Fruit fly (Drosophila melanogaster) whole organism, embryonic: ENCODE measurements around the gene htk.

Experiments
- Antp ChIP-seq: fragments of 200-800 bp; sonication (Bioruptor generic); optimal IDR thresholded peaks from 3 replicates; lab custom pipeline; 2016; ENCODE audit warnings: missing biosample characterization, missing genetic modification characterization
- Bteb2 ChIP-seq: fragments of 200-800 bp; sonication (Bioruptor generic); optimal IDR thresholded peaks from 2 replicates; lab custom pipeline; 2016; ENCODE audit warnings: missing biosample characterization, missing genetic modification characterization
- CG10366 ChIP-seq: fragments of 200-800 bp; sonication (Bioruptor generic); IDR thresholded peaks from 2 replicates; pipeline ENCODE4 v1.3.6; 2022; ENCODE audit warnings: missing biosample characterization, missing genetic modification characterization
- CG10431 ChIP-seq: fragments of 200-800 bp; sonication (Bioruptor generic); optimal IDR thresholded peaks from 3 replicates; lab custom pipeline; 2018; ENCODE audit warnings: missing biosample characterization, mild to moderate bottlenecking, missing genetic modification characterization
- CG10959 ChIP-seq: fragments of 200-800 bp; sonication (Bioruptor generic); IDR thresholded peaks from 2 replicates; pipeline ENCODE4 v1.3.6; 2022; ENCODE audit warnings: missing biosample characterization, missing genetic modification characterization
- CG13775 ChIP-seq: fragments of 200-800 bp; sonication (Bioruptor generic); optimal IDR thresholded peaks from 3 replicates; lab custom pipeline; 2017; ENCODE audit warnings: missing biosample characterization, mild to moderate bottlenecking, missing genetic modification characterization
- CG17359 ChIP-seq: fragments of 200-800 bp; sonication (Bioruptor generic); optimal IDR thresholded peaks from 3 replicates; lab custom pipeline; 2018; ENCODE audit warnings: missing biosample characterization, mild to moderate bottlenecking, missing genetic modification characterization, moderate library complexity
- CG17385 ChIP-seq: fragments of 200-800 bp; sonication (Bioruptor generic); optimal IDR thresholded peaks from 3 replicates; lab custom pipeline; 2018; ENCODE audit warnings: missing biosample characterization, mild to moderate bottlenecking, missing genetic modification characterization
- CG17802 ChIP-seq: fragments of 200-800 bp; sonication (Bioruptor generic); optimal IDR thresholded peaks from 2 replicates; lab custom pipeline; 2018; ENCODE audit warnings: missing biosample characterization, mild to moderate bottlenecking, missing genetic modification characterization, moderate library complexity
- CG2875 ChIP-seq: fragments of 200-800 bp; sonication (Bioruptor generic); optimal IDR thresholded peaks from 2 replicates; lab custom pipeline; 2017; ENCODE audit warnings: missing biosample characterization, mild to moderate bottlenecking, missing genetic modification characterization, missing genetic modification reagents
- CG30431 ChIP-seq: fragments of 200-800 bp; sonication (Bioruptor generic); optimal IDR thresholded peaks from 2 replicates; lab custom pipeline; 2017; ENCODE audit warnings: missing biosample characterization, missing genetic modification characterization
- CG4820 ChIP-seq: fragments of 200-800 bp; sonication (Bioruptor generic); optimal IDR thresholded peaks from 3 replicates; lab custom pipeline; 2016; ENCODE audit warnings: missing biosample characterization, missing genetic modification characterization
- CG6654 ChIP-seq: fragments of 200-800 bp; sonication (Bioruptor generic); optimal IDR thresholded peaks from 2 replicates; lab custom pipeline; 2017; ENCODE audit warnings: missing biosample characterization, mild to moderate bottlenecking, missing genetic modification characterization
- CG6683 ChIP-seq: fragments of 200-800 bp; sonication (Bioruptor generic); optimal IDR thresholded peaks from 2 replicates; lab custom pipeline; 2017; ENCODE audit warnings: missing biosample characterization, mild to moderate bottlenecking, missing genetic modification characterization, missing genetic modification reagents
- CG7271 ChIP-seq: fragments of 200-800 bp; sonication (Bioruptor generic); optimal IDR thresholded peaks from 2 replicates; lab custom pipeline; 2018; ENCODE audit warnings: missing biosample characterization, mild to moderate bottlenecking, missing genetic modification characterization, moderate library complexity
- CG7963 ChIP-seq: fragments of 200-800 bp; sonication (Bioruptor generic); IDR thresholded peaks from 3 replicates; pipeline ENCODE4 v1.3.6; 2022; ENCODE audit warnings: missing biosample characterization, missing genetic modification characterization; ENCODE audit not compliant: partially characterized antibody
- CG8388 ChIP-seq: fragments of 200-800 bp; sonication (Bioruptor generic); optimal IDR thresholded peaks from 2 replicates; lab custom pipeline; 2019; ENCODE audit warnings: missing biosample characterization, mild to moderate bottlenecking, missing genetic modification characterization, moderate library complexity
- D19B ChIP-seq: fragments of 200-800 bp; sonication (Bioruptor generic); optimal IDR thresholded peaks from 2 replicates; lab custom pipeline; 2017; ENCODE audit warnings: missing biosample characterization, mild to moderate bottlenecking, missing genetic modification characterization
- Drgx ChIP-seq: fragments of 200-800 bp; sonication (Bioruptor generic); IDR thresholded peaks from 2 replicates; pipeline ENCODE4 v1.3.6; 2022; ENCODE audit warnings: missing biosample characterization, missing genetic modification characterization
- E2f1 ChIP-seq: fragments of 200-800 bp; sonication (Bioruptor generic); IDR thresholded peaks from 2 replicates; pipeline ENCODE4 v1.3.6; 2022; ENCODE audit warnings: missing biosample characterization, missing genetic modification characterization
- E2f2 ChIP-seq: fragments of 200-800 bp; sonication (Bioruptor generic); IDR thresholded peaks from 2 replicates; pipeline ENCODE4 v1.3.6; 2022; ENCODE audit warnings: missing biosample characterization, missing genetic modification characterization
- Ets65A ChIP-seq: fragments of 200-800 bp; sonication (Bioruptor generic); peaks from one replicate; lab custom pipeline; 2016; ENCODE audit warnings: missing biosample characterization, missing genetic modification characterization
- H15 ChIP-seq: fragments of 200-800 bp; sonication (Bioruptor generic); IDR thresholded peaks from 3 replicates; pipeline ENCODE4 v1.3.6; 2022; ENCODE audit warnings: missing biosample characterization, missing genetic modification characterization
- Hand ChIP-seq: fragments of 200-800 bp; sonication (Bioruptor generic); optimal IDR thresholded peaks from 2 replicates; lab custom pipeline; 2017; ENCODE audit warnings: mild to moderate bottlenecking, missing biosample characterization, missing genetic modification reagents, missing genetic modification characterization
- Hr3 ChIP-seq: fragments of 200-800 bp; sonication (Bioruptor generic); optimal IDR thresholded peaks from 3 replicates; lab custom pipeline; 2016; ENCODE audit warnings: missing biosample characterization, missing genetic modification characterization
- Hr51 ChIP-seq, 2 experiments: fragments of 200-800 bp; sonication (Bioruptor generic); optimal IDR thresholded peaks; 2 replicates in 1 of 2; 3 replicates in 1 of 2; lab custom pipeline; 2016 to 2018; ENCODE audit warnings: missing biosample characterization in 2 of 2, missing genetic modification characterization in 2 of 2, mild to moderate bottlenecking in 1 of 2, moderate library complexity in 1 of 2
- Kr ChIP-seq: fragments of 200-800 bp; sonication (Bioruptor generic); optimal IDR thresholded peaks from 2 replicates; lab custom pipeline; 2017; ENCODE audit warnings: missing biosample characterization, mild to moderate bottlenecking, missing genetic modification characterization
- Lpt ChIP-seq: fragments of >200 bp; optimal IDR thresholded peaks from 2 replicates; lab custom pipeline; 2018; ENCODE audit warnings: missing biosample characterization, missing genetic modification characterization
- MBD-R2 ChIP-seq: fragments of 200-800 bp; sonication (Bioruptor generic); IDR thresholded peaks from 2 replicates; pipeline ENCODE4 v1.3.6; 2022; ENCODE audit warnings: missing biosample characterization, missing genetic modification characterization
- Mes4 ChIP-seq: fragments of 200-800 bp; sonication (Bioruptor generic); optimal IDR thresholded peaks from 2 replicates; lab custom pipeline; 2016; ENCODE audit warnings: missing biosample characterization, missing genetic modification characterization
- Nf-YB ChIP-seq: fragments of 200-800 bp; sonication (Bioruptor generic); optimal IDR thresholded peaks from 3 replicates; lab custom pipeline; 2019; ENCODE audit warnings: missing biosample characterization, mild to moderate bottlenecking, missing genetic modification characterization, moderate library complexity
- Trl ChIP-seq, 3 experiments: fragments of >200 bp in 2 of 3; fragments of 200-800 bp in 1 of 3; sonication (Bioruptor generic) in 1 of 3; optimal IDR thresholded peaks; 2 replicates in 1 of 3; 3 replicates in 2 of 3; lab custom pipeline; 2016 to 2017; ENCODE audit warnings: missing biosample characterization in 1 of 3, missing genetic modification characterization in 1 of 3
- ase ChIP-seq: fragments of 200-800 bp; sonication (Bioruptor generic); IDR thresholded peaks from 3 replicates; pipeline ENCODE4 v1.3.6; 2022; ENCODE audit warnings: missing biosample characterization, missing genetic modification characterization
- cas ChIP-seq: fragments of 200-800 bp; sonication (Bioruptor generic); IDR thresholded peaks from 2 replicates; pipeline ENCODE4 v1.3.6; 2022; ENCODE audit warnings: missing biosample characterization, missing genetic modification characterization
- chif ChIP-seq, 2 experiments: fragments of 200-800 bp; sonication (Bioruptor generic); optimal IDR thresholded peaks; 3 replicates each; lab custom pipeline; 2016; ENCODE audit warnings: missing biosample characterization in 2 of 2, missing genetic modification characterization in 2 of 2
- chm ChIP-seq: fragments of 200-800 bp; sonication (Bioruptor generic); IDR thresholded peaks from 2 replicates; pipeline ENCODE4 v1.3.6; 2022; ENCODE audit warnings: missing biosample characterization, missing genetic modification characterization
- crol ChIP-seq: fragments of 200-800 bp; sonication (Bioruptor generic); IDR thresholded peaks from 2 replicates; pipeline ENCODE4 v1.3.6; 2022; ENCODE audit warnings: missing biosample characterization, missing genetic modification characterization
- crp ChIP-seq, 2 experiments: fragments of 200-800 bp; sonication (Bioruptor generic); optimal IDR thresholded peaks; 2 replicates in 1 of 2; 3 replicates in 1 of 2; lab custom pipeline; 2017; ENCODE audit warnings: missing biosample characterization in 2 of 2, missing genetic modification characterization in 2 of 2, mild to moderate bottlenecking in 1 of 2, moderate library complexity in 1 of 2
- disco-r ChIP-seq: fragments of 200-800 bp; sonication (Bioruptor generic); optimal IDR thresholded peaks from 2 replicates; lab custom pipeline; 2016; ENCODE audit warnings: missing biosample characterization, missing genetic modification characterization
- gce ChIP-seq: fragments of 200-800 bp; sonication (Bioruptor generic); IDR thresholded peaks from 3 replicates; pipeline ENCODE4 v1.3.6; 2022; ENCODE audit warnings: missing biosample characterization, missing genetic modification characterization
- gfzf ChIP-seq: fragments of 200-800 bp; sonication (Bioruptor generic); optimal IDR thresholded peaks from 2 replicates; lab custom pipeline; 2016; ENCODE audit warnings: missing biosample characterization, mild to moderate bottlenecking, missing genetic modification characterization, moderate library complexity
- gro ChIP-seq: fragments of 200-800 bp; sonication (Bioruptor generic); optimal IDR thresholded peaks from 2 replicates; lab custom pipeline; 2016; ENCODE audit warnings: missing biosample characterization, missing genetic modification characterization
- hb ChIP-seq: fragments of 200-800 bp; sonication (Bioruptor generic); IDR thresholded peaks from 3 replicates; pipeline ENCODE4 v1.3.6; 2022; ENCODE audit warnings: missing biosample characterization, missing genetic modification characterization; ENCODE audit not compliant: partially characterized antibody
- her ChIP-seq: fragments of 200-800 bp; sonication (Bioruptor generic); optimal IDR thresholded peaks from 2 replicates; lab custom pipeline; 2016; ENCODE audit warnings: missing biosample characterization, missing genetic modification characterization
- nerfin-2 ChIP-seq: fragments of 200-800 bp; sonication (Bioruptor generic); IDR thresholded peaks from 2 replicates; pipeline ENCODE4 v1.3.6; 2022; ENCODE audit warnings: missing biosample characterization, missing genetic modification characterization; ENCODE audit not compliant: partially characterized antibody
- nmo ChIP-seq: fragments of 200-800 bp; sonication (Bioruptor generic); optimal IDR thresholded peaks from 2 replicates; lab custom pipeline; 2018; ENCODE audit warnings: missing biosample characterization, mild to moderate bottlenecking, missing genetic modification characterization, moderate library complexity
- peb ChIP-seq: fragments of 200-800 bp; sonication (Bioruptor generic); IDR thresholded peaks from 2 replicates; pipeline ENCODE4 v1.3.6; 2022; ENCODE audit warnings: missing biosample characterization, missing genetic modification characterization
- scrt ChIP-seq: fragments of 200-800 bp; sonication (Bioruptor generic); optimal IDR thresholded peaks from 2 replicates; lab custom pipeline; 2018; ENCODE audit warnings: missing biosample characterization, mild to moderate bottlenecking, missing genetic modification characterization, moderate library complexity
- trem ChIP-seq: fragments of 200-800 bp; optimal IDR thresholded peaks from 3 replicates; lab custom pipeline; 2019; ENCODE audit warnings: missing biosample characterization, mild to moderate bottlenecking, missing genetic modification characterization, moderate library complexity
- usp ChIP-seq: fragments of >200 bp; optimal IDR thresholded peaks from 2 replicates; lab custom pipeline; 2017; ENCODE audit warnings: missing biosample characterization, missing genetic modification characterization

The htk gene

dm6 chrX:18863748-18864482, 20.5 kb downstream of the htk start, which contains the start of the genes CG7326 and Dora (continued):
- TF ChIP-seq CG13775 (no peak), nerfin-2 (GFP tag; lab: Robert Waterston, UW) (peak; percentile 92), usp (GFP tag; lab: Kevin White, UChicago) (no peak), Lpt (GFP tag; lab: Kevin White, UChicago) (no peak), peb (GFP tag; lab: Robert Waterston, UW) (no peak), Bteb2 (GFP tag; lab: Kevin White, UChicago) (no peak), H15 (GFP tag; lab: Robert Waterston, UW) (no peak), MBD-R2 (GFP tag; lab: Robert Waterston, UW) (peak; percentile 82), chm (GFP tag; lab: Robert Waterston, UW) (no peak), Antp (GFP tag; lab: Kevin White, UChicago) (no peak), E2f1 (no peak), D19B (no peak), CG7963 (GFP tag; lab: Robert Waterston, UW) (peak; percentile 91), Hand (GFP tag; lab: Kevin White, UChicago) (no peak), cas (GFP tag; lab: Robert Waterston, UW) (no peak), gce (GFP tag; lab: Robert Waterston, UW) (no peak), Hr51 (GFP tag; optimal IDR thresholded peaks at IDR 0.05; lab: Kevin White, UChicago) (no peak), CG17359 (no peak), disco-r (GFP tag; lab: Kevin White, UChicago) (no peak), Trl (optimal IDR thresholded peaks at IDR 0.05; lab: Kevin White, UChicago) (no peak), Trl (GFP tag; optimal IDR thresholded peaks at IDR 0.05; lab: Kevin White, UChicago) (no peak), CG10959 (no peak), CG2875 (GFP tag; lab: Kevin White, UChicago) (no peak), CG17385 (GFP tag; lab: Kevin White, UChicago) (no peak), crp (GFP tag; optimal IDR thresholded peaks at IDR 0.05; lab: Kevin White, UChicago) (no peak), Kr (GFP tag; lab: Kevin White, UChicago) (no peak), E2f2 (GFP tag; lab: Robert Waterston, UW) (peak; percentile 55), CG8388 (no peak), CG4820 (GFP tag; lab: Kevin White, UChicago) (no peak), crol (GFP tag; lab: Robert Waterston, UW) (no peak), CG10366 (GFP tag; lab: Robert Waterston, UW) (no peak), hb (GFP tag; lab: Robert Waterston, UW) (peak; percentile 87), scrt (peak; percentile 25), nmo (peak; percentile 15), Ets65A (GFP tag; lab: Kevin White, UChicago) (no peak), chif (GFP tag; optimal IDR thresholded peaks at IDR 0.05; lab: Kevin White, UChicago) (no peak), trem (tag; lab: Kevin White, UChicago) (peak; percentile 63), Nf-YB (GFP tag; lab: Kevin White, UChicago) (no peak), CG30431 (no peak), gro (GFP tag; lab: Kevin White, UChicago) (no peak), Mes4 (GFP tag; lab: Kevin White, UChicago) (no peak), CG6654 (GFP tag; lab: Kevin White, UChicago) (no peak), gfzf (GFP tag; lab: Kevin White, UChicago) (peak; percentile 90), CG10431 (GFP tag; lab: Kevin White, UChicago) (no peak), CG17802 (tag; lab: Kevin White, UChicago) (no peak), CG7271 (tag; lab: Kevin White, UChicago) (no peak), CG6683 (no peak), her (GFP tag; lab: Kevin White, UChicago) (peak; percentile 20), ase (no peak), Drgx (GFP tag; lab: Robert Waterston, UW) (no peak), Hr3 (no peak)
